Fruit fly (Drosophila melanogaster) whole organism, embryonic: Measurements from ENCODE around the gene MED19.

Source experiments
- CG10321 ChIP-seq: fragments of 200-800 bp; sonication (Bioruptor generic); IDR thresholded peaks from 2 replicates; pipeline ENCODE4 v1.3.6; 2022; ENCODE audit warnings: missing biosample characterization, missing genetic modification characterization
- CG11723 ChIP-seq: fragments of 200-800 bp; sonication (Bioruptor generic); optimal IDR thresholded peaks from 2 replicates; lab custom pipeline; 2017; ENCODE audit warnings: missing biosample characterization, mild to moderate bottlenecking, missing genetic modification characterization
- CG12219 ChIP-seq: fragments of 200-800 bp; sonication (Bioruptor generic); optimal IDR thresholded peaks from 3 replicates; lab custom pipeline; 2018; ENCODE audit warnings: missing biosample characterization, mild to moderate bottlenecking, missing genetic modification characterization
- CG12769 ChIP-seq: fragments of 200-800 bp; sonication (Bioruptor generic); optimal IDR thresholded peaks from 2 replicates; lab custom pipeline; 2019; ENCODE audit warnings: missing biosample characterization, mild to moderate bottlenecking, missing genetic modification characterization, moderate library complexity
- CG13287 ChIP-seq: fragments of 200-800 bp; sonication (Bioruptor generic); IDR thresholded peaks from 2 replicates; pipeline ENCODE4 v1.3.6; 2022; ENCODE audit warnings: missing biosample characterization, missing genetic modification characterization; ENCODE audit not compliant: partially characterized antibody
- CG15696 ChIP-seq: fragments of 200-800 bp; sonication (Bioruptor generic); optimal IDR thresholded peaks from 2 replicates; lab custom pipeline; 2019; ENCODE audit warnings: missing biosample characterization, mild to moderate bottlenecking, missing genetic modification characterization, moderate library complexity
- CG16779 ChIP-seq: fragments of 200-800 bp; sonication (Bioruptor generic); IDR thresholded peaks from 2 replicates; pipeline ENCODE4 v1.3.6; 2022; ENCODE audit warnings: missing biosample characterization, missing genetic modification characterization
- CG16813 ChIP-seq: fragments of 200-800 bp; sonication (Bioruptor generic); IDR thresholded peaks from 3 replicates; pipeline ENCODE4 v1.3.6; 2022; ENCODE audit warnings: missing biosample characterization, missing genetic modification characterization; ENCODE audit not compliant: partially characterized antibody
- CG17186 ChIP-seq: fragments of 200-800 bp; sonication (Bioruptor generic); optimal IDR thresholded peaks from 3 replicates; lab custom pipeline; 2017; ENCODE audit warnings: missing biosample characterization, missing genetic modification reagents, missing genetic modification characterization
- CG17829 ChIP-seq: fragments of 200-800 bp; optimal IDR thresholded peaks from 2 replicates; lab custom pipeline; 2019; ENCODE audit warnings: missing biosample characterization, mild to moderate bottlenecking, missing genetic modification characterization, moderate library complexity
- CG18476 ChIP-seq: fragments of 200-800 bp; sonication (Bioruptor generic); optimal IDR thresholded peaks from 2 replicates; lab custom pipeline; 2016; ENCODE audit warnings: missing biosample characterization, mild to moderate bottlenecking, missing genetic modification characterization
- CG32532 ChIP-seq: fragments of 200-800 bp; sonication (Bioruptor generic); IDR thresholded peaks from 2 replicates; pipeline ENCODE4 v1.3.6; 2022; ENCODE audit warnings: missing biosample characterization, missing genetic modification characterization
- CG32767 ChIP-seq: fragments of 200-800 bp; sonication (Bioruptor generic); IDR thresholded peaks from 2 replicates; pipeline ENCODE4 v1.3.6; 2022; ENCODE audit warnings: missing biosample characterization, missing genetic modification characterization
- CG4360 ChIP-seq: fragments of 200-800 bp; sonication (Bioruptor generic); IDR thresholded peaks from 2 replicates; pipeline ENCODE4 v1.3.6; 2022; ENCODE audit warnings: missing biosample characterization, missing genetic modification characterization
- CG5245 ChIP-seq: fragments of 200-800 bp; sonication (Bioruptor generic); optimal IDR thresholded peaks from 3 replicates; lab custom pipeline; 2016; ENCODE audit warnings: missing biosample characterization, missing genetic modification characterization
- CG6254 ChIP-seq: fragments of 200-800 bp; sonication (Bioruptor generic); optimal IDR thresholded peaks from 3 replicates; lab custom pipeline; 2017; ENCODE audit warnings: mild to moderate bottlenecking, missing biosample characterization, missing genetic modification reagents, missing genetic modification characterization
- CG6689 ChIP-seq: fragments of 200-800 bp; sonication (Bioruptor generic); IDR thresholded peaks from 2 replicates; pipeline ENCODE4 v1.3.6; 2022; ENCODE audit warnings: missing biosample characterization, missing genetic modification characterization
- CG6765 ChIP-seq: fragments of 200-800 bp; sonication (Bioruptor generic); optimal IDR thresholded peaks from 3 replicates; lab custom pipeline; 2017; ENCODE audit warnings: missing biosample characterization, mild to moderate bottlenecking, missing genetic modification characterization
- CG7271 ChIP-seq: fragments of 200-800 bp; sonication (Bioruptor generic); optimal IDR thresholded peaks from 2 replicates; lab custom pipeline; 2018; ENCODE audit warnings: missing biosample characterization, mild to moderate bottlenecking, missing genetic modification characterization, moderate library complexity
- Dbx ChIP-seq: fragments of 200-800 bp; sonication (Bioruptor generic); IDR thresholded peaks from 3 replicates; pipeline ENCODE4 v1.3.6; 2022; ENCODE audit warnings: missing biosample characterization, missing genetic modification characterization
- Deaf1 ChIP-seq: fragments of 200-800 bp; optimal IDR thresholded peaks from 3 replicates; lab custom pipeline; 2019; ENCODE audit warnings: missing biosample characterization, mild to moderate bottlenecking, missing genetic modification characterization, moderate library complexity
- H2.0 ChIP-seq: fragments of 200-800 bp; sonication (Bioruptor generic); IDR thresholded peaks from 2 replicates; pipeline ENCODE4 v1.3.6; 2022; ENCODE audit warnings: missing biosample characterization, missing genetic modification characterization
- HLH3B ChIP-seq: fragments of 200-800 bp; sonication (Bioruptor generic); IDR thresholded peaks from 2 replicates; pipeline ENCODE4 v1.3.6; 2022; ENCODE audit warnings: missing biosample characterization, missing genetic modification characterization
- Hmx ChIP-seq: fragments of 200-800 bp; sonication (Bioruptor generic); optimal IDR thresholded peaks from 2 replicates; lab custom pipeline; 2016; ENCODE audit warnings: missing biosample characterization, missing genetic modification characterization
- Lpt ChIP-seq: fragments of >200 bp; optimal IDR thresholded peaks from 2 replicates; lab custom pipeline; 2018; ENCODE audit warnings: missing biosample characterization, missing genetic modification characterization
- MTF-1 ChIP-seq: fragments of 200-800 bp; sonication (Bioruptor generic); optimal IDR thresholded peaks from 2 replicates; lab custom pipeline; 2018; ENCODE audit warnings: missing biosample characterization, mild to moderate bottlenecking, missing genetic modification characterization, borderline replicate concordance
- Sin3A ChIP-seq: fragments of >200 bp; optimal IDR thresholded peaks from 2 replicates; lab custom pipeline; 2018
- Ssrp ChIP-seq: fragments of 200-800 bp; sonication (Bioruptor generic); optimal IDR thresholded peaks from 2 replicates; lab custom pipeline; 2018; ENCODE audit warnings: missing biosample characterization, mild to moderate bottlenecking, missing genetic modification characterization, moderate library complexity
- Tbp ChIP-seq: fragments of >200 bp; optimal IDR thresholded peaks from 2 replicates; lab custom pipeline; 2018; ENCODE audit warnings: missing biosample characterization, missing genetic modification characterization
- Trl ChIP-seq, 3 experiments: fragments of >200 bp in 2 of 3; fragments of 200-800 bp in 1 of 3; sonication (Bioruptor generic) in 1 of 3; optimal IDR thresholded peaks; 2 replicates in 1 of 3; 3 replicates in 2 of 3; lab custom pipeline; 2016 to 2017; ENCODE audit warnings: missing biosample characterization in 1 of 3, missing genetic modification characterization in 1 of 3
- cato ChIP-seq: fragments of 200-800 bp; sonication (Bioruptor generic); optimal IDR thresholded peaks from 2 replicates; lab custom pipeline; 2016; ENCODE audit warnings: missing biosample characterization, missing genetic modification characterization, borderline replicate concordance
- chif ChIP-seq, 2 experiments: fragments of 200-800 bp; sonication (Bioruptor generic); optimal IDR thresholded peaks; 3 replicates each; lab custom pipeline; 2016; ENCODE audit warnings: missing biosample characterization in 2 of 2, missing genetic modification characterization in 2 of 2
- chinmo ChIP-seq: fragments of 200-800 bp; sonication (Bioruptor generic); IDR thresholded peaks from 4 replicates; pipeline ENCODE4 v1.3.6; 2022; ENCODE audit warnings: missing biosample characterization, missing genetic modification characterization; ENCODE audit not compliant: partially characterized antibody
- ci ChIP-seq: fragments of 200-800 bp; sonication (Bioruptor generic); IDR thresholded peaks from 3 replicates; pipeline ENCODE4 v1.3.6; 2022; ENCODE audit warnings: missing biosample characterization, missing genetic modification characterization
- dmrt11E ChIP-seq: fragments of 200-800 bp; sonication (Bioruptor generic); optimal IDR thresholded peaks from 3 replicates; lab custom pipeline; 2018; ENCODE audit warnings: missing biosample characterization, mild to moderate bottlenecking, missing genetic modification characterization, moderate library complexity
- ewg ChIP-seq: fragments of 200-800 bp; sonication (Bioruptor generic); optimal IDR thresholded peaks from 3 replicates; lab custom pipeline; 2017; ENCODE audit warnings: mild to moderate bottlenecking, missing biosample characterization, missing genetic modification reagents, missing genetic modification characterization
- hkb ChIP-seq, 2 experiments: fragments of 200-800 bp in 1 of 2; fragments of >200 bp in 1 of 2; sonication (Bioruptor generic) in 1 of 2; IDR thresholded peaks in 1 of 2; optimal IDR thresholded peaks in 1 of 2; 2 replicates each; pipeline versions ENCODE4 v1.3.6 to Lab custom; 2017 to 2022; ENCODE audit warnings: missing biosample characterization in 1 of 2, missing genetic modification characterization in 1 of 2
- kay ChIP-seq: fragments of 200-800 bp; sonication (Bioruptor generic); optimal IDR thresholded peaks from 2 replicates; lab custom pipeline; 2016; ENCODE audit warnings: missing biosample characterization, missing genetic modification characterization
- lab ChIP-seq: fragments of 200-800 bp; sonication (Bioruptor generic); optimal IDR thresholded peaks from 3 replicates; lab custom pipeline; 2017; ENCODE audit warnings: missing biosample characterization, missing genetic modification characterization, mild to moderate bottlenecking, moderate library complexity, missing genetic modification reagents
- nau ChIP-seq: fragments of 200-800 bp; sonication (Bioruptor generic); optimal IDR thresholded peaks from 3 replicates; lab custom pipeline; 2017; ENCODE audit warnings: missing biosample characterization, mild to moderate bottlenecking, missing genetic modification characterization, missing genetic modification reagents
- odd ChIP-seq: fragments of 200-800 bp; sonication (Bioruptor generic); optimal IDR thresholded peaks from 2 replicates; lab custom pipeline; 2017; ENCODE audit warnings: missing biosample characterization, mild to moderate bottlenecking, missing genetic modification characterization
- ranshi ChIP-seq: fragments of 200-800 bp; sonication (Bioruptor generic); IDR thresholded peaks from 2 replicates; pipeline ENCODE4 v1.3.6; 2022; ENCODE audit warnings: missing biosample characterization, missing genetic modification characterization
- schlank ChIP-seq: fragments of 200-800 bp; sonication (Bioruptor generic); optimal IDR thresholded peaks from 2 replicates; lab custom pipeline; 2018; ENCODE audit warnings: missing biosample characterization, mild to moderate bottlenecking, missing genetic modification characterization
- sens-2 ChIP-seq: fragments of 200-800 bp; sonication (Bioruptor generic); IDR thresholded peaks from 2 replicates; pipeline ENCODE4 v1.3.6; 2022; ENCODE audit warnings: missing biosample characterization, missing genetic modification characterization
- so ChIP-seq: fragments of 200-800 bp; sonication (Bioruptor generic); IDR thresholded peaks from 3 replicates; pipeline ENCODE4 v1.3.6; 2022; ENCODE audit warnings: missing biosample characterization, missing genetic modification characterization
- wek ChIP-seq: fragments of 200-800 bp; sonication (Bioruptor generic); optimal IDR thresholded peaks from 3 replicates; lab custom pipeline; 2018; ENCODE audit warnings: missing biosample characterization, mild to moderate bottlenecking, missing genetic modification characterization, moderate library complexity
- zen2 ChIP-seq: fragments of 200-800 bp; sonication (Bioruptor generic); IDR thresholded peaks from 3 replicates; pipeline ENCODE4 v1.3.6; 2022; ENCODE audit warnings: missing biosample characterization, missing genetic modification characterization; ENCODE audit not compliant: partially characterized antibody

MED19 gene

DNA sequence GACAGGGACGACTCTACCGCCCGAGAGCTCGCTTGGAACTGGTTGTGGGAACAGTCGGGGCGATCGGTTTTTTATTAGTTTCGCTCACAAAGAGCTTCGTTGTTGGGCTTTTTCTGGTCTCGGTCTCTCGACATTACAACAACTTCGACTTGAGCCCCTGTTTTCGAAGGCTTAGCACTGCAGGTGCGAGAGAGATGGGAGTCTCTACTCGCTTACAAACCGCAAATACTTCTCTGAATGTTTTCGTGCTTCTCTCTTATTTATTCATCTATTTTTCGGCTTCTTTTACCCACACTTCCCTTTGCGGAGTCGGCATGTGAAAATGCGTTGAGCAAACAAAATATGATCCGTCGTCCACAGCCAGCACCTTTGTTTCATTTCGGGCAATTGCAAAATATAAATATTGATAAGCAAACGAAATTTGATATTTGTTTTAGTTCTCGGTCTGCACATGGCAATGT lies 49.5 kb upstream of the MED19 start, which contains the start of gene Tsp74F (continued):
- TF ChIP-seq so (GFP tag; lab: Robert Waterston, UW), result 0 out of 3 replicates have a peak, but pooled peaks have one; percentile 49
- peak; percentile 70 for TF ChIP-seq CG4360 (GFP tag; lab: Robert Waterston, UW)
- peak; percentile 36 to 54 for TF ChIP-seq Trl (optimal IDR thresholded peaks at IDR 0.05; lab: Kevin White, UChicago)
- TF ChIP-seq Trl (GFP tag; optimal IDR thresholded peaks at IDR 0.05; lab: Kevin White, UChicago), result no peak
- no peak for TF ChIP-seq CG7271 (tag; lab: Kevin White, UChicago)
- no peak for TF ChIP-seq Sin3A (lab: Kevin White, UChicago)
- TF ChIP-seq Tbp (GFP tag; lab: Kevin White, UChicago), result no peak
- TF ChIP-seq CG16779 (GFP tag; lab: Robert Waterston, UW), result no peak
- TF ChIP-seq H2.0 (GFP tag; lab: Robert Waterston, UW), result no peak
- peak; percentile 5 for TF ChIP-seq CG6765 (GFP tag; lab: Kevin White, UChicago)
- TF ChIP-seq dmrt11E, result no peak
- no peak for TF ChIP-seq schlank (tag; lab: Kevin White, UChicago)
- no peak for TF ChIP-seq CG10321 (GFP tag; lab: Robert Waterston, UW)
- TF ChIP-seq CG32767, result no peak
- TF ChIP-seq ci (GFP tag; lab: Robert Waterston, UW), result peak; percentile 66; the same call in 2 of the 3 replicates
- TF ChIP-seq CG6689 (GFP tag; lab: Robert Waterston, UW), result no peak
- TF ChIP-seq cato, result no peak
- TF ChIP-seq nau, result peak; percentile 33
- no peak for TF ChIP-seq CG18476 (GFP tag; lab: Kevin White, UChicago)
- peak; percentile 27 for TF ChIP-seq CG15696
- TF ChIP-seq odd, result peak; percentile 27
- TF ChIP-seq HLH3B, result no peak
- no peak for TF ChIP-seq Dbx (GFP tag; lab: Robert Waterston, UW)
- TF ChIP-seq ranshi (GFP tag; lab: Robert Waterston, UW), result no peak
- TF ChIP-seq CG13287 (GFP tag; lab: Robert Waterston, UW), result 0 out of 2 replicates have a peak, but pooled peaks have one; percentile 18
- TF ChIP-seq kay, result no peak
- peak; percentile 6 for TF ChIP-seq MTF-1
- TF ChIP-seq lab, result peak; percentile 44
- TF ChIP-seq zen2 (GFP tag; lab: Robert Waterston, UW), result peak; percentile 34; the same call in 1 of the 3 replicates
- no peak for TF ChIP-seq Hmx (GFP tag; lab: Kevin White, UChicago)
- no peak for TF ChIP-seq Ssrp (tag; lab: Kevin White, UChicago)
- peak; percentile 40 for TF ChIP-seq wek
- no peak for TF ChIP-seq CG12219
- no peak for TF ChIP-seq CG6254 (GFP tag; lab: Kevin White, UChicago)
- TF ChIP-seq CG16813 (GFP tag; lab: Robert Waterston, UW), result no peak
- peak; percentile 16 for TF ChIP-seq CG12769 (tag; lab: Kevin White, UChicago)
- no peak for TF ChIP-seq CG17829 (tag; lab: Kevin White, UChicago)
- TF ChIP-seq CG11723 (GFP tag; lab: Kevin White, UChicago), result peak; percentile 19
- TF ChIP-seq CG5245 (GFP tag; lab: Kevin White, UChicago), result no peak
- no peak for TF ChIP-seq hkb (optimal IDR thresholded peaks at IDR 0.05; lab: Kevin White, UChicago)
- TF ChIP-seq hkb (GFP tag; IDR thresholded peaks at IDR 0.05; lab: Robert Waterston, UW), result peak; percentile 44; the same call in 1 of the 2 replicates
- no peak for TF ChIP-seq CG17186 (GFP tag; lab: Kevin White, UChicago)
- TF ChIP-seq, all 482 proteins: peak for 56

DNA sequence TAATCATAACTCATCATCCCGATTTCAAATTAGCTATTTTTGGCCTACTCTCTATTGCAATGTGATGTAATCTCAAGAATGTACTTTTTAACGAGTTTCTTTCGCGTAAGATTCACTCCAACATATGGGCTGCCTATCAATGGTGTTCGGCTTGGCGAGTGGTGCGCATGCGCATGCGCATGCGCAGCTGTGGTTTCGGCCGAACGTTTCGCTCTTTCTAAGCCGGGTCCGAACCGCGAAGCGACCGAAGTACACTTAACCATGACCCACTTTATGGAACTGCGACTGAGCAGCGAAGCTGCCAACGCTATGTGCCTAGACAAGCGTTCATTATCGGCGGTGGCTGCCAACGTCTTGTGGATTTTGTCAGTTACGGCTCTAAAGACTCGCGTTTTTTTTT lies 47.4 kb upstream of the MED19 start:
- peak; percentile 80 for TF ChIP-seq Deaf1 (tag; lab: Kevin White, UChicago)
- TF ChIP-seq sens-2, result no peak
- TF ChIP-seq ewg (GFP tag; lab: Kevin White, UChicago), result peak; percentile 65
- TF ChIP-seq chinmo (GFP tag; lab: Robert Waterston, UW), result 0 out of 4 replicates have a peak, but pooled peaks have one; percentile 69
- no peak for TF ChIP-seq Lpt (GFP tag; lab: Kevin White, UChicago)
- TF ChIP-seq chif (GFP tag; optimal IDR thresholded peaks at IDR 0.05; lab: Kevin White, UChicago), result no peak
- TF ChIP-seq CG16779 (GFP tag; lab: Robert Waterston, UW), result 0 out of 2 replicates have a peak, but pooled peaks have one; percentile 4
- no peak for TF ChIP-seq CG32532 (GFP tag; lab: Robert Waterston, UW)
